Fruit fly (Drosophila melanogaster) Kc167 (cell line): ENCODE data around the gene Prx6a.

Experiments
- Myc ChIP-seq: fragments of >200 bp; optimal IDR thresholded peaks from 2 replicates; lab custom pipeline; 2017; ENCODE audit warnings: missing external identifiers
- psq ChIP-seq: fragments of >200 bp; optimal IDR thresholded peaks from 2 replicates; lab custom pipeline; 2017; ENCODE audit warnings: missing external identifiers
- ttk ChIP-seq: sonication (Bioruptor generic); optimal IDR thresholded peaks from 2 replicates; lab custom pipeline; 2017; ENCODE audit warnings: missing external identifiers

dm6 chr2L:2883703-2884294 lies 5.8 kb upstream of the Prx6a start:
- TF ChIP-seq Myc (lab: Kevin White, UChicago) (no peak), ttk (no peak), psq (lab: Kevin White, UChicago) (no peak)
